Worm (Caenorhabditis elegans) whole organism, L1 larva: ENCODE data around the gene wrt-6.

Source experiments
- ceh-82 ChIP-seq, 3 experiments: fragments of 150-350 bp in 1 of 3; sonication (generic microtip) in 2 of 3; optimal IDR thresholded peaks; 2 replicates each; lab custom pipeline; 2014 to 2017; ENCODE audit warnings: missing biosample characterization in 3 of 3, missing genetic modification characterization in 3 of 3
- efl-3 ChIP-seq: fragments of 200-800 bp; sonication (Bioruptor generic); optimal IDR thresholded peaks from 2 replicates; lab custom pipeline; 2018; ENCODE audit warnings: mild to moderate bottlenecking, missing genetic modification characterization, missing compliant biosample characterization
- jun-1 ChIP-seq: fragments of 150-350 bp; optimal IDR thresholded peaks from 2 replicates; lab custom pipeline; 2014; ENCODE audit warnings: missing biosample characterization, missing genetic modification reagents, missing genetic modification characterization
- lin-13 ChIP-seq: fragments of 150-350 bp; optimal IDR thresholded peaks from 2 replicates; lab custom pipeline; 2014; ENCODE audit warnings: missing biosample characterization, missing genetic modification reagents, missing genetic modification characterization
- lin-39 ChIP-seq: fragments of 150-350 bp; optimal IDR thresholded peaks from 2 replicates; lab custom pipeline; 2014; ENCODE audit warnings: missing biosample characterization, missing genetic modification reagents, missing genetic modification characterization
- nhr-12 ChIP-seq: sonication (generic microtip); optimal IDR thresholded peaks from 2 replicates; lab custom pipeline; 2017; ENCODE audit warnings: missing biosample characterization, missing genetic modification characterization
- nhr-76 ChIP-seq: sonication (generic microtip); optimal IDR thresholded peaks from 2 replicates; lab custom pipeline; 2017; ENCODE audit warnings: missing biosample characterization, missing genetic modification characterization
- vab-15 ChIP-seq: sonication (generic microtip); optimal IDR thresholded peaks from 2 replicates; lab custom pipeline; 2017; ENCODE audit warnings: missing genotype, mild to moderate bottlenecking, missing genetic modification characterization, missing compliant biosample characterization
- zip-4 ChIP-seq: fragments of 200-800 bp; sonication (Bioruptor generic); optimal IDR thresholded peaks from 2 replicates; lab custom pipeline; 2018; ENCODE audit warnings: mild to moderate bottlenecking, missing genetic modification characterization, moderate library complexity, missing compliant biosample characterization

- TF ChIP-seq jun-1 (tag; lab: Kevin White, UChicago) (no peak), nhr-76 (tag; lab: Kevin White, UChicago) (no peak), lin-13 (no peak), lin-39 (tag; lab: Kevin White, UChicago) (no peak), zip-4 (GFP tag; lab: Kevin White, UChicago) (no peak), efl-3 (no peak), vab-15 (tag; lab: Kevin White, UChicago) (no peak), ceh-82 (tag; optimal IDR thresholded peaks at IDR 0.05; lab: Kevin White, UChicago) (no peak), nhr-12 (tag; lab: Kevin White, UChicago) (no peak)
These were observed 46.7 kb downstream of the wrt-6 start for ce11 chrX:3526712-3527111.
